Fruit fly (Drosophila melanogaster) whole organism, adult: ENCODE measurements around the gene CG14109.

Experiments
- CG11617 ChIP-seq: fragments of 200-800 bp; sonication (Bioruptor generic); optimal IDR thresholded peaks from 2 replicates; lab custom pipeline; 2017; ENCODE audit warnings: mild to moderate bottlenecking, missing biosample characterization, missing genetic modification reagents, missing genetic modification characterization
- CG12768 ChIP-seq: fragments of 200-800 bp; sonication (Bioruptor generic); optimal IDR thresholded peaks from 2 replicates; lab custom pipeline; 2017; ENCODE audit warnings: missing biosample characterization, missing genetic modification characterization, mild to moderate bottlenecking, moderate library complexity, missing genetic modification reagents
- CG14711 ChIP-seq: fragments of 200-800 bp; sonication (Bioruptor generic); optimal IDR thresholded peaks from 2 replicates; lab custom pipeline; 2018; ENCODE audit warnings: missing biosample characterization, mild to moderate bottlenecking, missing genetic modification characterization, moderate library complexity
- CG1620 ChIP-seq: fragments of 200-800 bp; sonication (Bioruptor generic); optimal IDR thresholded peaks from 2 replicates; lab custom pipeline; 2016; ENCODE audit warnings: missing biosample characterization, missing genetic modification characterization
- CG5204 ChIP-seq: fragments of 200-800 bp; sonication (Bioruptor generic); optimal IDR thresholded peaks from 2 replicates; lab custom pipeline; 2016; ENCODE audit warnings: missing biosample characterization, missing genetic modification characterization
- CG7101 ChIP-seq: fragments of 200-800 bp; sonication (Bioruptor generic); optimal IDR thresholded peaks from 2 replicates; lab custom pipeline; 2018; ENCODE audit warnings: missing biosample characterization, mild to moderate bottlenecking, missing genetic modification characterization, moderate library complexity
- Crg-1 ChIP-seq: fragments of 200-800 bp; sonication (Bioruptor generic); optimal IDR thresholded peaks from 2 replicates; lab custom pipeline; 2016; ENCODE audit warnings: missing biosample characterization, missing genetic modification characterization
- Hr96 ChIP-seq: fragments of 200-800 bp; sonication (Bioruptor generic); optimal IDR thresholded peaks from 2 replicates; lab custom pipeline; 2016; ENCODE audit warnings: missing biosample characterization, missing genetic modification characterization
- Mnt ChIP-seq: fragments of 200-800 bp; sonication (Bioruptor generic); optimal IDR thresholded peaks from 2 replicates; lab custom pipeline; 2016; ENCODE audit warnings: missing biosample characterization, mild to moderate bottlenecking, missing genetic modification characterization
- bab1 ChIP-seq: fragments of 200-800 bp; sonication (Bioruptor generic); optimal IDR thresholded peaks from 3 replicates; lab custom pipeline; 2019; ENCODE audit warnings: missing biosample characterization, mild to moderate bottlenecking, missing genetic modification characterization, moderate library complexity
- cic ChIP-seq: fragments of 200-800 bp; sonication (Bioruptor generic); optimal IDR thresholded peaks from 2 replicates; lab custom pipeline; 2017; ENCODE audit warnings: missing biosample characterization, mild to moderate bottlenecking, missing genetic modification characterization, moderate library complexity
- cnc ChIP-seq, 2 experiments: fragments of >200 bp; optimal IDR thresholded peaks; 2 replicates each; lab custom pipeline; 2017
- kay ChIP-seq: fragments of 200-800 bp; sonication (Bioruptor generic); peaks from one replicate; lab custom pipeline; 2016; ENCODE audit warnings: missing biosample characterization, missing genetic modification characterization, borderline replicate concordance
- pad ChIP-seq: fragments of 200-800 bp; sonication (Bioruptor generic); optimal IDR thresholded peaks from 3 replicates; lab custom pipeline; 2017; ENCODE audit warnings: missing biosample characterization, missing genetic modification characterization, mild to moderate bottlenecking, moderate library complexity, missing genetic modification reagents

DNA sequence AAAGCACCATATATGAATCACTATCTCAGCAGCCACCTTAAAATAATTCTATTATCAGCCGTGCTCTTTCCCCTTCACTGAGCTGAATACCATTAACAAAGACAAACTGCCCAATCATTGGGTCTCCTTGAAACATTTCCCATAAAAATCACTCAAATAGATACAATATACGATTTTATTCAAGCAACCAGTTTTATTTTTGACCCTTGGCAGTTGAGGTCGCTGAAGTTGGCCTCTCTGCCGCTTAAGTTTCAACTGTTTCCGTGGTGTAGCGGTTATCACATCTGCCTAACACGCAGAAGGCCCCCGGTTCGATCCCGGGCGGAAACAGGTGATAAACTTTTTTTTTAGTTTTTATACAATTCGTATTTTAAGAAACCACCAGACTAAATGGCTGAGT, 7.9 kb upstream of the CG14109 start:
- TF ChIP-seq CG7101 (tag; lab: Kevin White, UChicago), result no peak
- TF ChIP-seq Crg-1 (GFP tag; lab: Kevin White, UChicago), result no peak
- no peak for TF ChIP-seq Hr96 (GFP tag; lab: Kevin White, UChicago)
- no peak for TF ChIP-seq bab1
- TF ChIP-seq cnc (optimal IDR thresholded peaks at IDR 0.05; lab: Kevin White, UChicago), result no peak
- no peak for TF ChIP-seq Mnt (GFP tag; lab: Kevin White, UChicago)
- TF ChIP-seq CG11617 (GFP tag; lab: Kevin White, UChicago), result no peak
- TF ChIP-seq kay (GFP tag; lab: Kevin White, UChicago), result no peak
- TF ChIP-seq CG1620, result no peak
- TF ChIP-seq CG5204, result no peak
- no peak for TF ChIP-seq CG12768 (GFP tag; lab: Kevin White, UChicago)
- no peak for TF ChIP-seq cic (GFP tag; lab: Kevin White, UChicago)
- no peak for TF ChIP-seq CG14711 (tag; lab: Kevin White, UChicago)
- TF ChIP-seq pad (GFP tag; lab: Kevin White, UChicago), result no peak
